Worm (Caenorhabditis elegans): Measurements from ENCODE around the gene ire-1.

ire-1 gene

DNA sequence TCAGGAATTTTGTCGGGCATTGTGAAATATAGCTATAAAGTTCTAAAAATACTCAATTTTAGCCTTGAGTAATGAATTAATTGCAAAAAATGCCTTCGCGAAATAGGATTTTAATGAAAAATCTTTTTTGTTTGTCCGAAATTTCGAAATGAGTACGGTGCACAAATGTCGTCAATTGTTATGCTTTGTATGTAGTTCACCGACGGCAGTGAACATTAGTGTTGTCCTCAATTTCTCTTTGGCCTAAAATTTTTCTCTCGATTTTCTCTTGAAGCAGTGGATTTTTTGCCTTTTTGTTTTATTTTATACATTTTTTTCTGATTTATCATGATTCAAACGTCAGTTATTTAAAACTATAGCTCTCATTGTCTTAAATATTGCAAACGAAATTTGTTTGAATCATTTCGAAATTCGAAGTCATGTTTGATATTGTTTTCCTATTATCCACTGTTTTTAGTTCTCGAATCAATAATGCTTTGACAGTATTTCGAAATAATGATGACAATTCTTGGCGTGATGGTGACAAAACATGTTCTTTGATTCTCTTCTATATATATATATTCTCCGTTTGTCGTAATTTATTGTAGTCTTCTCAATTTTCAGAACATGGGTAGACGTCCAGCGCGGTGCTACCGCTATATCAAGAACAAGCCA lies 18.7 kb upstream of the ire-1 start, which contains the start of the genes ints-11 and rpl-10 (continued):
- no peak for TF ChIP-seq daf-12 (tag; optimal IDR thresholded peaks at IDR 0.05)
- peak; percentile 44 for TF ChIP-seq hmg-11 (tag; optimal IDR thresholded peaks at IDR 0.05)
- no peak for TF ChIP-seq nhr-76 (tag; optimal IDR thresholded peaks at IDR 0.05)
- TF ChIP-seq egl-5 (tag; optimal IDR thresholded peaks at IDR 0.05), result no peak
- TF ChIP-seq ceh-16 (tag; optimal IDR thresholded peaks at IDR 0.05), result no peak
- TF ChIP-seq ceh-28 (tag; optimal IDR thresholded peaks at IDR 0.05), result no peak
- TF ChIP-seq nhr-43 (tag; optimal IDR thresholded peaks at IDR 0.05; ENCODE audit: poor library complexity, severe bottlenecking), result no peak
- peak; percentile 71 for TF ChIP-seq nhr-23 (tag; optimal IDR thresholded peaks at IDR 0.05)
- no peak for TF ChIP-seq mdl-1 (tag; optimal IDR thresholded peaks at IDR 0.05)
- no peak for TF ChIP-seq nhr-77 (tag; optimal IDR thresholded peaks at IDR 0.05)
- no peak for TF ChIP-seq ceh-82 (tag; optimal IDR thresholded peaks at IDR 0.05)
- no peak for TF ChIP-seq jun-1 (tag; optimal IDR thresholded peaks at IDR 0.05)
- TF ChIP-seq ZK546.5 (tag; optimal IDR thresholded peaks at IDR 0.05), result no peak

DNA sequence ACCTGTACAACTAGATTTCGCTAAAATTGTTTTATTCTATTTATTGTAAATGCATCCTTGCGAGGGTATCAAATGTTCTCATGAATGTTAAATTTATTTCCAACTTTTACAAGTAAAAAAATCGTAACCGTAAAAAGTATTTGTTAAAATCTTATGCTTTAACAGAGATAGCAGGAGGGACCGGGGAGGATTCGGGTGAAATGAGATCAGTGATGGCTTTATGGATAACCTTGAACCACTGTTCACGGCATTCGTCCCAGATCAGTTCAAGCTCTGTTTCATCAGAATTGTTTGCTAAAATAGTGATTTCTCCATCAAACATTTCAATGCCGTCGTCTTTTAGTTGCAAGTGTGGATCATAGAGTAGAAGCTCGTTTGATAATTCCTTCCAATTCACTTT lies 16.4 kb upstream of the ire-1 start:
- no peak for TF ChIP-seq lin-15B (tag; optimal IDR thresholded peaks at IDR 0.05)
- no peak for TF ChIP-seq lsy-12 (tag; optimal IDR thresholded peaks at IDR 0.05)
- no peak for TF ChIP-seq ceh-16 (tag; optimal IDR thresholded peaks at IDR 0.05)
- no peak for TF ChIP-seq fos-1 (tag; optimal IDR thresholded peaks at IDR 0.05)
- TF ChIP-seq mml-1 (tag; optimal IDR thresholded peaks at IDR 0.05), result no peak
- TF ChIP-seq ceh-82 (tag; optimal IDR thresholded peaks at IDR 0.05), result no peak
- no peak for TF ChIP-seq skn-1 (tag; optimal IDR thresholded peaks at IDR 0.05)
- TF ChIP-seq fkh-2 (tag; optimal IDR thresholded peaks at IDR 0.05), result no peak
- no peak for TF ChIP-seq tbx-2 (tag; optimal IDR thresholded peaks at IDR 0.05)
- TF ChIP-seq nfya-1 (tag; optimal IDR thresholded peaks at IDR 0.05; ENCODE audit: insufficient read depth), result no peak
- no peak for TF ChIP-seq ceh-9 (tag; optimal IDR thresholded peaks at IDR 0.05)
- TF ChIP-seq nhr-67 (tag; optimal IDR thresholded peaks at IDR 0.05), result no peak

DNA sequence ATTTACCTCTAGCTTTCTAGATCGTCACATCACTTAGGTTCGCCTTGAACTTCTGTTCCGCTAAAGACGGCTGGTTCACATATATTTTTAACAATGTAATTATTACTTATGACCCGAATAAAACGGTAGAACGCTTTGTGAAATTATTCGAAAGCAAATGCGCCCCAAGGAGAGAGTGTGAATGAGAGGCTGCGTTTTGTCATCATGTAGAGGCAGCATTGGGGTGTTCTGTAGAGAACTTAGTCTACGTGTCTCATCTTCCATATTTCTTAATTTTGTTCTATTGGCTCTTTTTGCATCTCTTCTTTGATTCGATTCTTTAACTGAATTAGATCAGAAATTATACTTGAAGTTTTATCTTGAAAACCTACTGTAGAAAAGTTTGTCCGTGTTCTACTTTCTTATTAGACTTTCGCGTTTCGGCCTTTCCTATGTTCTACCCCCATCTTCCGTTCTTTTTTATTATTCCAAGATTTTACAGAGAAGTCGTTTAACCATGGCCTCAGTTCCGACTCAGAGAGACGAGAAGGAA lies 13.4 kb upstream of the ire-1 start, which contains the start of gene cdc-48.2:
TSS of gene cdc-48.2 (plus strand) at position 482 of the 532 bp plus-strand sequence.
- peak; percentile 34 for TF ChIP-seq lin-15B (tag; optimal IDR thresholded peaks at IDR 0.05)
- no peak for TF ChIP-seq nhr-25 (tag; optimal IDR thresholded peaks at IDR 0.05)
- no peak for TF ChIP-seq elt-1 (tag; optimal IDR thresholded peaks at IDR 0.05)
- no peak for TF ChIP-seq pqm-1 (tag; optimal IDR thresholded peaks at IDR 0.05)
- TF ChIP-seq hmg-11 (tag; optimal IDR thresholded peaks at IDR 0.05), result no peak
- TF ChIP-seq nhr-77 (tag; optimal IDR thresholded peaks at IDR 0.05), result no peak
- TF ChIP-seq ama-1 (optimal IDR thresholded peaks at IDR 0.05), result no peak
- TF ChIP-seq nfya-1 (tag; optimal IDR thresholded peaks at IDR 0.05; ENCODE audit: insufficient read depth), result peak; percentile 27
- no peak for TF ChIP-seq mdl-1 (tag; optimal IDR thresholded peaks at IDR 0.05)
- TF ChIP-seq zag-1 (tag; optimal IDR thresholded peaks at IDR 0.05), result no peak
- TF ChIP-seq lsy-12 (tag; optimal IDR thresholded peaks at IDR 0.05), result no peak
- TF ChIP-seq pha-4 (tag; optimal IDR thresholded peaks at IDR 0.05), result peak; percentile 2
- no peak for TF ChIP-seq ceh-28 (tag; optimal IDR thresholded peaks at IDR 0.05)
- TF ChIP-seq skn-1 (tag; optimal IDR thresholded peaks at IDR 0.05), result peak; percentile 90

DNA sequence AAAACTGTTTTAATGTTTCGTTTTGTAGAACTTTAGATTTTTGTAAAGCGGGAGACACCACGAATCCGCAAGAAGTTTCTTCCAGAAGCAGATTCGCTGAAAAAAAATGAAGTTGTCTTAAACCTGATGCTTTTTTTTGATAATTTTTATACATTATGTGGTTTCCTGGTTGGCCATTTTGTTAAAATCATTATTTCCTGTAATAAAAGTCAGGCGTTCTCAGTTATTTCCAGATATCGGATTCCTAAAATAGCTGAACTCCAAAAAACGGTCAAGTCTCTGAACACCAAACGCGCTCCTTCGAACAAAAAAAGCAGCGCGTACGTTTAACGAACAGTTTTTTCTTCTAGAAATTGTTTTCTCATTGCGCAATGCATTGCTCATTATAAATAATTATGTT lies 12.7 kb upstream of the ire-1 start:
- TF ChIP-seq fkh-2 (tag; optimal IDR thresholded peaks at IDR 0.05) (no peak), pha-4 (tag; optimal IDR thresholded peaks at IDR 0.05) (peak; percentile 53), ceh-16 (tag; optimal IDR thresholded peaks at IDR 0.05) (no peak), daf-12 (tag; optimal IDR thresholded peaks at IDR 0.05) (no peak), nhr-11 (tag; optimal IDR thresholded peaks at IDR 0.05) (no peak), nfya-1 (tag; optimal IDR thresholded peaks at IDR 0.05; ENCODE audit: insufficient read depth) (peak; percentile 26), egl-27 (tag; optimal IDR thresholded peaks at IDR 0.05) (no peak), nhr-67 (tag; optimal IDR thresholded peaks at IDR 0.05) (no peak), sea-2 (GFP tag; optimal IDR thresholded peaks at IDR 0.05) (no peak), lsy-12 (tag; optimal IDR thresholded peaks at IDR 0.05) (no peak), R02D3.7 (tag; optimal IDR thresholded peaks at IDR 0.05) (no peak), ztf-4 (tag; optimal IDR thresholded peaks at IDR 0.05) (no peak), pqm-1 (tag; optimal IDR thresholded peaks at IDR 0.05) (no peak), aly-2 (tag; optimal IDR thresholded peaks at IDR 0.05) (no peak), ceh-82 (tag; optimal IDR thresholded peaks at IDR 0.05) (no peak), nhr-25 (tag; optimal IDR thresholded peaks at IDR 0.05) (peak; percentile 16), nhr-23 (tag; optimal IDR thresholded peaks at IDR 0.05) (no peak), ceh-28 (tag; optimal IDR thresholded peaks at IDR 0.05) (no peak), mdl-1 (tag; optimal IDR thresholded peaks at IDR 0.05) (no peak), ZK546.5 (tag; optimal IDR thresholded peaks at IDR 0.05) (no peak), hmg-11 (tag; optimal IDR thresholded peaks at IDR 0.05) (no peak), ama-1 (optimal IDR thresholded peaks at IDR 0.05) (no peak), unc-39 (tag; optimal IDR thresholded peaks at IDR 0.05) (no peak), lin-15B (tag; optimal IDR thresholded peaks at IDR 0.05) (peak; percentile 31), snpc-4 (tag; optimal IDR thresholded peaks at IDR 0.05) (peak; percentile 14), elt-3 (tag; optimal IDR thresholded peaks at IDR 0.05) (no peak), ztf-11 (tag; optimal IDR thresholded peaks at IDR 0.05) (no peak), fkh-10 (GFP tag; optimal IDR thresholded peaks at IDR 0.05) (no peak), nhr-43 (tag; optimal IDR thresholded peaks at IDR 0.05; ENCODE audit: poor library complexity, severe bottlenecking) (no peak), ceh-9 (tag; optimal IDR thresholded peaks at IDR 0.05) (no peak)

All from whole organism, L3 larva.